Worm (Caenorhabditis elegans) whole organism, L2 larva: ENCODE results near the gene hot-4.

Experiments used
- elt-3 ChIP-seq: sonication (generic microtip); optimal IDR thresholded peaks from 2 replicates; lab custom pipeline; 2017; ENCODE audit warnings: missing biosample characterization, missing genetic modification characterization
- lsy-2 ChIP-seq, 2 experiments: fragments of 150-350 bp in 1 of 2; sonication (generic microtip) in 1 of 2; optimal IDR thresholded peaks; 2 replicates each; lab custom pipeline; 2014 to 2017; ENCODE audit warnings: missing biosample characterization in 2 of 2, missing genetic modification characterization in 2 of 2
- nhr-6 ChIP-seq: fragments of 150-350 bp; optimal IDR thresholded peaks from 2 replicates; lab custom pipeline; 2014; ENCODE audit warnings: missing biosample characterization, missing genetic modification characterization
- snpc-4 ChIP-seq: fragments of 150-350 bp; optimal IDR thresholded peaks from 2 replicates; lab custom pipeline; 2014; ENCODE audit warnings: missing biosample characterization, missing genetic modification characterization
- unc-62 ChIP-seq: fragments of 150-350 bp; optimal IDR thresholded peaks from 2 replicates; lab custom pipeline; 2014; ENCODE audit warnings: missing biosample characterization, missing genetic modification reagents, missing genetic modification characterization
- ztf-4 ChIP-seq: fragments of 150-350 bp; optimal IDR thresholded peaks from 2 replicates; lab custom pipeline; 2014; ENCODE audit warnings: missing biosample characterization, missing genetic modification characterization

ce11 chrIII:6178586-6178985 is 38.6 kb upstream of the hot-4 start, which contains the start of gene F42A10.7:
- no peak for TF ChIP-seq elt-3 (tag; lab: Kevin White, UChicago)
- no peak for TF ChIP-seq lsy-2 (tag; optimal IDR thresholded peaks at IDR 0.05; lab: Kevin White, UChicago)
- TF ChIP-seq ztf-4 (tag; lab: Kevin White, UChicago), result no peak
- no peak for TF ChIP-seq unc-62 (GFP tag; lab: Kevin White, UChicago)
- TF ChIP-seq nhr-6, result no peak
- TF ChIP-seq snpc-4 (tag; lab: Kevin White, UChicago), result no peak
